In the genomic region with DNA sequence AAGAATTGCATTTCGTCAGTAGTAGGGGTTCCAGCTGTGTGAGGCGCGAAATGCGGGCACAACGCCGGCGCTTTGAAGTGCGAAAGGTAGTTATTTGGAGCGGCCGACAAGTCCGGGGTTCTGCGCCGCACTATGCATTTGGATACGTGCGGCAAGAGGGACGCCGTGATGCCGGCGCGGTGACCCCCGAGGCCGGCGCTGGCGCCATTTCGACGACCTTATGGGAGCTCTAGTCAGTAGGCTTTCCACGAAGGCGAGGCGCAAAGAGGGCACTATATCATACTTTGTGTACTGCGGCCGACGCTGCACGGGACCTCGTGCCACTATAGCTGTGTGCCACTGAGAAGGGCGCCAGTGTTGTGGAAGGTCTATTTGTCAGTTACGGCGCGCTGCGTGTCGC, we compare ENCODE assay signal across 1 worm cellular context.
TF ChIP-seq lines count a peak whose summit lies in the region.

No protein-coding gene starts in this region.

TF ChIP-seq in whole organism, L4 larva, 104 proteins besides CTCF, POLR2A, EP300 and RAD21 (continued from another document):
- TF ChIP-seq pha-4 (GFP tag; IDR thresholded peaks at IDR 0.05; lab: Robert Waterston, UW) (no peak), pha-4 (tag; optimal IDR thresholded peaks at IDR 0.05; lab: Kevin White, UChicago) (no peak), mxl-3 (GFP tag; optimal IDR thresholded peaks at IDR 0.05; lab: Kevin White, UChicago) (no peak), rbr-2 (tag; optimal IDR thresholded peaks at IDR 0.05; lab: Kevin White, UChicago) (no peak), Y48G9A.11 (GFP tag; IDR thresholded peaks at IDR 0.05; lab: Robert Waterston, UW) (no peak), snpc-4 (tag; optimal IDR thresholded peaks at IDR 0.05; lab: Kevin White, UChicago) (no peak), lin-29 (GFP tag; IDR thresholded peaks at IDR 0.05; lab: Robert Waterston, UW) (no peak), ZK337.2 (GFP tag; IDR thresholded peaks at IDR 0.05; lab: Robert Waterston, UW) (no peak), hlh-30 (tag; optimal IDR thresholded peaks at IDR 0.05; lab: Kevin White, UChicago; ENCODE audit: insufficient read depth) (no peak), lin-15B (tag; optimal IDR thresholded peaks at IDR 0.05; lab: Kevin White, UChicago) (no peak), lin-13 (GFP tag; optimal IDR thresholded peaks at IDR 0.05; lab: Kevin White, UChicago) (no peak), zip-11 (GFP tag; IDR thresholded peaks at IDR 0.05; lab: Robert Waterston, UW) (no peak), php-3 (GFP tag; IDR thresholded peaks at IDR 0.05; lab: Robert Waterston, UW) (no peak), ceh-20 (GFP tag; IDR thresholded peaks at IDR 0.05; lab: Robert Waterston, UW) (no peak), dmd-8 (GFP tag; IDR thresholded peaks at IDR 0.05; lab: Robert Waterston, UW) (no peak), nhr-76 (tag; optimal IDR thresholded peaks at IDR 0.05; lab: Kevin White, UChicago) (no peak), ceh-32 (tag; optimal IDR thresholded peaks at IDR 0.05; lab: Kevin White, UChicago; ENCODE audit: poor library complexity) (no peak), daf-12 (tag; optimal IDR thresholded peaks at IDR 0.05; lab: Kevin White, UChicago) (no peak), nhr-111 (GFP tag; optimal IDR thresholded peaks at IDR 0.05; lab: Kevin White, UChicago) (no peak), Y105C5A.15 (GFP tag; IDR thresholded peaks at IDR 0.05; lab: Robert Waterston, UW) (no peak), nhr-102 (tag; optimal IDR thresholded peaks at IDR 0.05; lab: Kevin White, UChicago) (no peak), nhr-42 (GFP tag; IDR thresholded peaks at IDR 0.05; lab: Robert Waterston, UW) (no peak), attf-4 (tag; optimal IDR thresholded peaks at IDR 0.05; lab: Kevin White, UChicago) (no peak), ces-1 (GFP tag; optimal IDR thresholded peaks at IDR 0.05; lab: Kevin White, UChicago) (no peak), pqm-1 (tag; optimal IDR thresholded peaks at IDR 0.05; lab: Kevin White, UChicago) (no peak), spr-1 (tag; optimal IDR thresholded peaks at IDR 0.05; lab: Kevin White, UChicago) (peak; percentile 22), lim-7 (GFP tag; IDR thresholded peaks at IDR 0.05; lab: Robert Waterston, UW) (0 out of 2 replicates have a peak, but pooled peaks have one; percentile 30)
